Fruit fly (Drosophila melanogaster): Measurements from ENCODE around the gene Rpn1.

DNA sequence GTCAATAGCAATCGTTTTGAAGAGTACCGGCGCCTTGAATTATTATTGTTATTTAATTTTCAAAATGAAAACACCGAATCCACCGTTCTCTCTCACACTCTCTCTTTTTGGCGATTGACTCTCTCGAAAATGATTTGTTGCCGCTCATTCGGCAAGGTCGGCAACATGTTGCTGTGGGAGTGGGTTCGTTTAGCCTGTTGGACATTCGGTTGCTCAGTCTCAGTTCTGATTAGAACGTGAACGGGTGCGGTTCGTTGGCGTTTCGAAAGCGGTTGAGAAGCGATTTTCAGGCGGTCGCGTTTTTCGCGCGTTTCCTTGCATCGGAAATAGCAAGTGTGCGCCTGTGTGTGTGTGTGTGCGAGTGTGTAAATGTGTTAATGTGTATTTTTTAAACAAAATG, 24.2 kb downstream of the Rpn1 start, which contains the start of gene Ac76E:
- TF ChIP-seq Mnt (GFP tag; optimal IDR thresholded peaks at IDR 0.05) = peak; percentile 68
- peak; percentile 19 for TF ChIP-seq toe (GFP tag; optimal IDR thresholded peaks at IDR 0.05)
- no peak for TF ChIP-seq Crg-1 (GFP tag; optimal IDR thresholded peaks at IDR 0.05)
- TF ChIP-seq ovo (GFP tag; optimal IDR thresholded peaks at IDR 0.05) = no peak
- TF ChIP-seq Clk (GFP tag; optimal IDR thresholded peaks at IDR 0.05) = no peak
- TF ChIP-seq pad (GFP tag; optimal IDR thresholded peaks at IDR 0.05) = no peak
- TF ChIP-seq cic (GFP tag; optimal IDR thresholded peaks at IDR 0.05) = peak; percentile 64
